Fruit fly (Drosophila melanogaster): Measurements from ENCODE around the gene SmE.

DNA sequence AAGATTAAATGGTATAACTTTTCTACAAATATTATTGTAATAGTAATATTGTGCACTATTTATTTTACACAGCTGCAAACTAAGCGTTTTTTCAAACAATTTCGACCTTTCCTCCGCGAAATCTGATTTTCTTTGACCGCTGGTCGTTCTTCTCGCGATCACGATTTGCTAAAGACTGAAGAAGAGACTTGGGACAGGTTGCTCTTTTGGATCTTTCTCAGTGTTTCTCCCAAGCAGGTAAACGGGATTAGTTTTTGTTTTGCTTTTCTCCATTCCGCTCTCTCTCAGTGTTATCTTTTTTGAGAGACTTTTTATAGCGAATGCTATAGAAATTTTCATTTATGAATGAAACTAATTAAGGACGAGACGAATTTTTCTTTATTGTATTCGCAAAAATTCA is 2.1 kb upstream of the SmE start, which contains the start of gene CG7102:
- TF ChIP-seq Blimp-1 (GFP tag; optimal IDR thresholded peaks at IDR 0.05) (no peak), Met (GFP tag; optimal IDR thresholded peaks at IDR 0.05) (no peak), fd85E (GFP tag; optimal IDR thresholded peaks at IDR 0.05) (no peak)
